Worm (Caenorhabditis elegans) whole organism, L3 larva: ENCODE data around the gene Y50D4A.4.

Experiments used
- lsy-12 ChIP-seq: sonication (generic microtip); optimal IDR thresholded peaks from 2 replicates; lab custom pipeline; 2016; ENCODE audit warnings: mild to moderate bottlenecking, missing genetic modification characterization, missing compliant biosample characterization
- nhr-237 ChIP-seq: fragments of 150-350 bp; optimal IDR thresholded peaks from 2 replicates; lab custom pipeline; 2014; ENCODE audit warnings: missing biosample characterization, missing genetic modification characterization
- snpc-4 ChIP-seq: fragments of 150-350 bp; optimal IDR thresholded peaks from 2 replicates; lab custom pipeline; 2014; ENCODE audit warnings: missing biosample characterization, missing genetic modification characterization

DNA sequence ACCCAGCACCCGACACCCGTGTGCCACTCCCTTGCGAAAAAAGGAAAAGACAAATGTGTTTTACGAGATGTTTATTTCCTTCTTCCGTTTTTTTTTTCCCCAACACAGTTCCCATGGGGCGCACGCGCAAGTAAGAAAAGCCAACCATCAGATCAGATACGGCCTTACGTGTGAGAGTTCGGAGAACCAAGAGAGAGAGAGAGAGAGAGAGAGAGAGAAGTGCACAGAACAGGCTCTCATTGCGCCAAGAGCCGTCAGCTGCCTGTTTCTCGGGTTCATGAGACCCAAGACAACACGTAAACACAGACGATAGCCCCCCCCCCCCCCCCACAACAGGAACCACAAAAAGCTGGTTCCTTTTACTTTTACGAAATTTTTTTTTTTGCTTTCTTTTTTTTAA is 44.1 kb downstream of the Y50D4A.4 start:
- TF ChIP-seq lsy-12 (tag; lab: Kevin White, UChicago), result no peak
- no peak for TF ChIP-seq nhr-237 (tag; lab: Kevin White, UChicago)
- no peak for TF ChIP-seq snpc-4 (tag; lab: Kevin White, UChicago)
